Fruit fly (Drosophila melanogaster): ENCODE data around the gene CG44085.

Gene CG44085

dm6 chr2L:13219281-13220092 lies 41.3 kb upstream of the CG44085 start, which contains the start of the genes CG9426 and mRF1 (continued):
- TF ChIP-seq her (GFP tag; optimal IDR thresholded peaks at IDR 0.05) = peak; percentile 22
- TF ChIP-seq Dbx (GFP tag; IDR thresholded peaks at IDR 0.05) = 0 out of 3 replicates have a peak, but pooled peaks have one; percentile 35
- no peak for TF ChIP-seq mirr (GFP tag; optimal IDR thresholded peaks at IDR 0.05)
- TF ChIP-seq CG31365 (tag; optimal IDR thresholded peaks at IDR 0.05) = no peak
- TF ChIP-seq maf-S (GFP tag; optimal IDR thresholded peaks at IDR 0.05) = no peak
- TF ChIP-seq p53 (GFP tag; optimal IDR thresholded peaks at IDR 0.05) = peak; percentile 31
- TF ChIP-seq tna (GFP tag; IDR thresholded peaks at IDR 0.05; ENCODE audit: partially characterized antibody) = peak; percentile 96
- no peak for TF ChIP-seq CG10462 (GFP tag; optimal IDR thresholded peaks at IDR 0.05)
- no peak for TF ChIP-seq wek (GFP tag; optimal IDR thresholded peaks at IDR 0.05)
- no peak for TF ChIP-seq wdn (GFP tag; IDR thresholded peaks at IDR 0.05)
- no peak for TF ChIP-seq CG5180 (GFP tag; optimal IDR thresholded peaks at IDR 0.05)
- TF ChIP-seq CG8765 (GFP tag; IDR thresholded peaks at IDR 0.05) = no peak
- peak; percentile 95 for TF ChIP-seq BEAF-32 (GFP tag; optimal IDR thresholded peaks at IDR 0.05)
- peak; percentile 16 for TF ChIP-seq CG15479 (GFP tag; optimal IDR thresholded peaks at IDR 0.05)
- no peak for TF ChIP-seq CG1024 (GFP tag; IDR thresholded peaks at IDR 0.05)
- peak; percentile 95 for TF ChIP-seq hbn (GFP tag; IDR thresholded peaks at IDR 0.05; ENCODE audit: partially characterized antibody)
- TF ChIP-seq CG10959 (GFP tag; IDR thresholded peaks at IDR 0.05) = no peak
- no peak for TF ChIP-seq run (tag; optimal IDR thresholded peaks at IDR 0.05)
- peak; percentile 97 for TF ChIP-seq CG4360 (GFP tag; IDR thresholded peaks at IDR 0.05)
- TF ChIP-seq repo (GFP tag; optimal IDR thresholded peaks at IDR 0.05) = no peak
- TF ChIP-seq Tbp (GFP tag; optimal IDR thresholded peaks at IDR 0.05) = no peak
- TF ChIP-seq slbo (GFP tag; IDR thresholded peaks at IDR 0.05) = peak; percentile 50; the same call in 1 of the 2 replicates
- peak; percentile 39 for TF ChIP-seq Fer1 (GFP tag; optimal IDR thresholded peaks at IDR 0.05)
- TF ChIP-seq CG8944 (GFP tag; optimal IDR thresholded peaks at IDR 0.05) = no peak
- peak; percentile 13 for TF ChIP-seq CG33213 (GFP tag; optimal IDR thresholded peaks at IDR 0.05)
- no peak for TF ChIP-seq onecut (GFP tag; IDR thresholded peaks at IDR 0.05)
- no peak for TF ChIP-seq bab2 (GFP tag; optimal IDR thresholded peaks at IDR 0.05)
- TF ChIP-seq CG9932 (GFP tag; IDR thresholded peaks at IDR 0.05) = peak; percentile 66; the same call in 1 of the 2 replicates
- no peak for TF ChIP-seq Fer3 (tag; optimal IDR thresholded peaks at IDR 0.05)
- TF ChIP-seq Pdp1 (GFP tag; optimal IDR thresholded peaks at IDR 0.05) = peak in 1 of 2 experiments; percentile 84
- no peak for TF ChIP-seq CG11560 (tag; IDR thresholded peaks at IDR 0.05)
- peak; percentile 35 for TF ChIP-seq gro (GFP tag; optimal IDR thresholded peaks at IDR 0.05)
- TF ChIP-seq sug (tag; optimal IDR thresholded peaks at IDR 0.05) = peak; percentile 50
- peak; percentile 7 for TF ChIP-seq CG9609 (GFP tag; optimal IDR thresholded peaks at IDR 0.05)
- no peak for TF ChIP-seq cad (GFP tag; optimal IDR thresholded peaks at IDR 0.05)
- TF ChIP-seq fu2 (GFP tag; optimal IDR thresholded peaks at IDR 0.05) = peak; percentile 14
- TF ChIP-seq CG13424 (tag; optimal IDR thresholded peaks at IDR 0.05) = no peak
- peak; percentile 20 for TF ChIP-seq zfh2 (GFP tag; optimal IDR thresholded peaks at IDR 0.05)
- TF ChIP-seq toy (GFP tag; IDR thresholded peaks at IDR 0.05) = no peak
- no peak for TF ChIP-seq NfI (GFP tag; optimal IDR thresholded peaks at IDR 0.05)
- no peak for TF ChIP-seq lov (optimal IDR thresholded peaks at IDR 0.05)
- TF ChIP-seq lov (GFP tag; IDR thresholded peaks at IDR 0.05) = no peak
- TF ChIP-seq CG10565 (GFP tag; optimal IDR thresholded peaks at IDR 0.05) = no peak
- TF ChIP-seq CG10209 (GFP tag; optimal IDR thresholded peaks at IDR 0.05) = no peak
- peak; percentile 22 for TF ChIP-seq CG4854 (GFP tag; optimal IDR thresholded peaks at IDR 0.05)
- no peak for TF ChIP-seq Meics (GFP tag; optimal IDR thresholded peaks at IDR 0.05)
- TF ChIP-seq CG16863 (GFP tag; optimal IDR thresholded peaks at IDR 0.05) = no peak
- TF ChIP-seq gfzf (GFP tag; optimal IDR thresholded peaks at IDR 0.05) = peak; percentile 49
- no peak for TF ChIP-seq CG7357 (GFP tag; IDR thresholded peaks at IDR 0.05)
- TF ChIP-seq CG12104 (GFP tag; optimal IDR thresholded peaks at IDR 0.05) = no peak

Data from whole organism, embryonic.